Fruit fly (Drosophila melanogaster) whole organism, wandering third instar larva: Measurements from ENCODE around the gene Vap33.

Experiments used
- Abd-B ChIP-seq: fragments of >200 bp; optimal IDR thresholded peaks from 2 replicates; lab custom pipeline; 2017; ENCODE audit warnings: missing biosample characterization, missing genetic modification characterization
- CG32264 ChIP-seq: fragments of 200-800 bp; sonication (Bioruptor generic); optimal IDR thresholded peaks from 2 replicates; lab custom pipeline; 2016; ENCODE audit warnings: missing biosample characterization, missing genetic modification characterization
- Dfd ChIP-seq: fragments of >200 bp; optimal IDR thresholded peaks from 2 replicates; lab custom pipeline; 2017; ENCODE audit warnings: missing biosample characterization, missing genetic modification characterization
- Dif ChIP-seq: fragments of 200-275, 200-300 bp; sonication (Bioruptor generic); optimal IDR thresholded peaks from 2 replicates; lab custom pipeline; 2018; ENCODE audit warnings: missing biosample characterization, missing genetic modification characterization; ENCODE audit not compliant: partially characterized antibody
- GATAd ChIP-seq: sonication (Bioruptor generic); optimal IDR thresholded peaks from 2 replicates; lab custom pipeline; 2016; ENCODE audit warnings: missing biosample characterization, missing genetic modification characterization
- HLH106 ChIP-seq: fragments of 200-800 bp; optimal IDR thresholded peaks from 3 replicates; lab custom pipeline; 2019; ENCODE audit warnings: missing biosample characterization, mild to moderate bottlenecking, missing genetic modification characterization, moderate library complexity
- br ChIP-seq: fragments of 200-800 bp; sonication (Bioruptor generic); optimal IDR thresholded peaks from 2 replicates; lab custom pipeline; 2016; ENCODE audit warnings: missing biosample characterization, missing genetic modification characterization
- brk ChIP-seq: fragments of 200-800 bp; sonication (Bioruptor generic); optimal IDR thresholded peaks from 2 replicates; lab custom pipeline; 2016; ENCODE audit warnings: missing biosample characterization, mild to moderate bottlenecking, missing genetic modification characterization
- dmrt93B ChIP-seq: fragments of 200-800 bp; sonication (Bioruptor generic); optimal IDR thresholded peaks from 2 replicates; lab custom pipeline; 2018; ENCODE audit warnings: missing biosample characterization, mild to moderate bottlenecking, missing genetic modification characterization
- dsf ChIP-seq: sonication (Bioruptor generic); optimal IDR thresholded peaks from 2 replicates; lab custom pipeline; 2016; ENCODE audit warnings: missing biosample characterization, missing genetic modification characterization, borderline replicate concordance
- ey ChIP-seq: fragments of 200-800 bp; sonication (Bioruptor generic); optimal IDR thresholded peaks from 2 replicates; lab custom pipeline; 2016; ENCODE audit warnings: missing biosample characterization, missing genetic modification characterization
- foxo ChIP-seq, 2 experiments: fragments of 200-800 bp; sonication (Bioruptor generic); optimal IDR thresholded peaks; 2 replicates in 1 of 2; 3 replicates in 1 of 2; lab custom pipeline; 2016 to 2017; ENCODE audit warnings: missing biosample characterization in 2 of 2, missing genetic modification characterization in 2 of 2
- jim ChIP-seq: fragments of 175-275, 200-325 bp; sonication (Bioruptor generic); optimal IDR thresholded peaks from 2 replicates; lab custom pipeline; 2016; ENCODE audit warnings: missing biosample characterization, mild to moderate bottlenecking, missing genetic modification characterization
- lola ChIP-seq: fragments of >200 bp; optimal IDR thresholded peaks from 2 replicates; lab custom pipeline; 2017; ENCODE audit warnings: missing biosample characterization, missing genetic modification characterization
- pan ChIP-seq: fragments of >200 bp; optimal IDR thresholded peaks from 2 replicates; lab custom pipeline; 2017
- psq ChIP-seq: fragments of 200-800 bp; sonication (Bioruptor generic); optimal IDR thresholded peaks from 3 replicates; lab custom pipeline; 2017; ENCODE audit warnings: missing biosample characterization, mild to moderate bottlenecking, missing genetic modification characterization, moderate library complexity
- sage ChIP-seq: fragments of 200-800 bp; sonication (Bioruptor generic); optimal IDR thresholded peaks from 2 replicates; lab custom pipeline; 2016; ENCODE audit warnings: missing biosample characterization, mild to moderate bottlenecking, missing genetic modification characterization
- sv ChIP-seq: fragments of 200-800 bp; sonication (Bioruptor generic); optimal IDR thresholded peaks from 3 replicates; lab custom pipeline; 2016; ENCODE audit warnings: missing biosample characterization, missing genetic modification characterization
- tai ChIP-seq: sonication (Bioruptor generic); optimal IDR thresholded peaks from 2 replicates; lab custom pipeline; 2016; ENCODE audit warnings: missing biosample characterization, missing genetic modification characterization
- usp ChIP-seq: fragments of >200 bp; optimal IDR thresholded peaks from 2 replicates; lab custom pipeline; 2017; ENCODE audit warnings: missing biosample characterization, missing genetic modification characterization

Gene Vap33

DNA sequence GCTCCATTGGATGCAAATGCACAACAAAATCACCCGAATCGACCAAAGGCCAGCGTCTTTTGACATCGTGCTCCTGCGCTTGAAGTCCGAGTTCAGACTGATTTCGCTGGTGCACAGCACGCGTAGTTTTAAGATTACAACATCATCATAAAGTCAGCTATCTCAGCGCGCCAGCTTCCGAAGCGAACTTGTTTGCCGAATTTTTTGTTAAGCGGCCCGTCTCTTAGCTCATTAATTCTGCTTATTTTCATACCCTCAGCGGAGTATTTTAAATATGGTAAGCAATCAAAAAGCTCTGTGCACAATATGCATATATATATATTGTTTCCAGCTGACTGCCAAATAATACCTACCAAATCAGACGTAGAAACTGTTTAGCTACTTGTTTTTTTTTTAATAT lies 22.5 kb downstream of the Vap33 start, which contains the start of gene CG6414:
Gene CG6414, minus strand, starts transcription at position 101 of the 400 bp plus-strand sequence.
- no peak for TF ChIP-seq lola
- no peak for TF ChIP-seq sv
- TF ChIP-seq dmrt93B (GFP tag; lab: Kevin White, UChicago) = no peak
- no peak for TF ChIP-seq Dfd (GFP tag; lab: Kevin White, UChicago)
- no peak for TF ChIP-seq dsf (GFP tag; lab: Kevin White, UChicago)
- no peak for TF ChIP-seq ey
- TF ChIP-seq jim (GFP tag; lab: Kevin White, UChicago) = no peak
- no peak for TF ChIP-seq br (GFP tag; lab: Kevin White, UChicago)
- no peak for TF ChIP-seq GATAd (GFP tag; lab: Kevin White, UChicago)
- TF ChIP-seq usp = no peak
- TF ChIP-seq brk (GFP tag; lab: Kevin White, UChicago) = no peak
- TF ChIP-seq pan (lab: Kevin White, UChicago) = no peak
- TF ChIP-seq CG32264 (GFP tag; lab: Kevin White, UChicago) = no peak
- no peak for TF ChIP-seq psq (GFP tag; lab: Kevin White, UChicago)
- TF ChIP-seq Dif (GFP tag; lab: Kevin White, UChicago) = no peak
- TF ChIP-seq tai (GFP tag; lab: Kevin White, UChicago) = no peak
- no peak for TF ChIP-seq Abd-B (GFP tag; lab: Kevin White, UChicago)
- no peak for TF ChIP-seq foxo (GFP tag; optimal IDR thresholded peaks at IDR 0.05; lab: Kevin White, UChicago)
- no peak for TF ChIP-seq HLH106
- no peak for TF ChIP-seq sage (GFP tag; lab: Kevin White, UChicago)
